Worm (Caenorhabditis elegans): Measurements from ENCODE around the gene W08E12.8.

DNA sequence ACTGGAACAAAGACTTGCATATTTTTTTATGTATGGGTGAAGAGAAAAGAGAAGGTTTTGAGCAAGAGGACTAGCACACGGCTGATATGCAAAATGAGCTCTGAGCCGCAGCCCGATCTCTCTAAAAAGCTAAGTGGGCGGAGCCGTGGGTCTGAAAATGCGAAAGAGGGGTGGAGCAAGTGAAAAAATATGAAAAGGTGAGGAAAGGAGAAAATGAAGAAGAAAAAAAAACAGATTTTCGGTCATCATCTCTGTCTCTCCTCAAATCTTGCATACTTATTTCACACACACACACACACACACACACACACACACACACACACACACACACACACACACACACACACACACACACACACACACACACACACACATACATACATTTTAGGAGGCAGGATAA is 37.7 kb upstream of the W08E12.8 start, which contains the start of gene dmd-9:
- TF ChIP-seq nhr-76 (tag; optimal IDR thresholded peaks at IDR 0.05) (no peak), egl-27 (tag; optimal IDR thresholded peaks at IDR 0.05) (no peak), aly-2 (tag; optimal IDR thresholded peaks at IDR 0.05) (no peak), ama-1 (optimal IDR thresholded peaks at IDR 0.05) (no peak), nhr-6 (tag; optimal IDR thresholded peaks at IDR 0.05) (no peak), snpc-4 (tag; optimal IDR thresholded peaks at IDR 0.05) (no peak), pqm-1 (tag; optimal IDR thresholded peaks at IDR 0.05) (no peak), nhr-77 (tag; optimal IDR thresholded peaks at IDR 0.05) (no peak), lir-3 (tag; optimal IDR thresholded peaks at IDR 0.05) (no peak), lin-15B (tag; optimal IDR thresholded peaks at IDR 0.05) (no peak), skn-1 (tag; optimal IDR thresholded peaks at IDR 0.05) (no peak), daf-16 (GFP tag; optimal IDR thresholded peaks at IDR 0.05) (no peak), daf-16 (tag; optimal IDR thresholded peaks at IDR 0.05) (no peak), dpl-1 (GFP tag; optimal IDR thresholded peaks at IDR 0.05) (no peak)
